Worm (Caenorhabditis elegans) whole organism, L1 larva: Measurements from ENCODE around the gene C34D10.1.

ENCODE experiments used
- C04F5.9 ChIP-seq: sonication (generic microtip); optimal IDR thresholded peaks from 2 replicates; lab custom pipeline; 2016; ENCODE audit warnings: missing genetic modification characterization, missing compliant biosample characterization
- C16A3.4 ChIP-seq: fragments of 150-350 bp; optimal IDR thresholded peaks from 2 replicates; lab custom pipeline; 2014; ENCODE audit warnings: missing biosample characterization, missing genetic modification characterization
- C34B4.2 ChIP-seq: sonication (generic microtip); optimal IDR thresholded peaks from 2 replicates; lab custom pipeline; 2017; ENCODE audit warnings: mild to moderate bottlenecking, missing genetic modification characterization, missing compliant biosample characterization
- F16B12.6 ChIP-seq: fragments of 150-350 bp; optimal IDR thresholded peaks from 2 replicates; lab custom pipeline; 2014; ENCODE audit warnings: missing biosample characterization, missing genetic modification characterization
- Y116A8C.19 ChIP-seq: sonication (generic microtip); optimal IDR thresholded peaks from 2 replicates; lab custom pipeline; 2016; ENCODE audit warnings: missing compliant biosample characterization, missing genetic modification characterization, borderline replicate concordance
- aha-1 ChIP-seq: fragments of 150-350 bp; optimal IDR thresholded peaks from 2 replicates; lab custom pipeline; 2014; ENCODE audit warnings: missing biosample characterization, missing genetic modification characterization
- alr-1 ChIP-seq: fragments of 200-800 bp; sonication (Bioruptor generic); optimal IDR thresholded peaks from 2 replicates; lab custom pipeline; 2018; ENCODE audit warnings: borderline replicate concordance, mild to moderate bottlenecking, missing genetic modification characterization, missing compliant biosample characterization
- ama-1 ChIP-seq: fragments of 150-350 bp; optimal IDR thresholded peaks from 2 replicates; lab custom pipeline; 2014
- ceh-90 ChIP-seq: sonication (generic microtip); optimal IDR thresholded peaks from 2 replicates; lab custom pipeline; 2016; ENCODE audit warnings: missing genetic modification characterization, missing compliant biosample characterization
- ces-1 ChIP-seq: fragments of 150-350 bp; optimal IDR thresholded peaks from 2 replicates; lab custom pipeline; 2014; ENCODE audit warnings: missing biosample characterization, missing genetic modification reagents, missing genetic modification characterization
- dpl-1 ChIP-seq, 3 experiments: fragments of 150-350 bp in 2 of 3; sonication (generic microtip) in 1 of 3; optimal IDR thresholded peaks; 2 replicates each; lab custom pipeline; 2014 to 2017; ENCODE audit warnings: missing biosample characterization in 3 of 3, missing genetic modification characterization in 3 of 3, missing genetic modification reagents in 3 of 3
- dsc-1 ChIP-seq: sonication (generic microtip); optimal IDR thresholded peaks from 2 replicates; lab custom pipeline; 2016; ENCODE audit warnings: mild to moderate bottlenecking, missing genetic modification characterization, missing compliant biosample characterization
- efl-1 ChIP-seq, 4 experiments: fragments of 150-350 bp; optimal IDR thresholded peaks in 3 of 4; peaks in 1 of 4; 1 replicate in 1 of 4; 2 replicates in 3 of 4; lab custom pipeline; 2014; ENCODE audit warnings: missing biosample characterization in 2 of 4, missing genetic modification characterization in 2 of 4, missing genetic modification reagents in 2 of 4
- efl-3 ChIP-seq: fragments of 200-800 bp; sonication (Bioruptor generic); optimal IDR thresholded peaks from 2 replicates; lab custom pipeline; 2018; ENCODE audit warnings: mild to moderate bottlenecking, missing genetic modification characterization, missing compliant biosample characterization
- egl-27 ChIP-seq, 2 experiments: fragments of 150-350 bp in 1 of 2; sonication (generic microtip); optimal IDR thresholded peaks; 3 replicates each; lab custom pipeline; 2017 to 2018; ENCODE audit warnings: missing biosample characterization in 2 of 2, missing genetic modification characterization in 2 of 2, missing genetic modification reagents in 2 of 2
- elt-2 ChIP-seq: sonication (generic microtip); optimal IDR thresholded peaks from 2 replicates; lab custom pipeline; 2016; ENCODE audit warnings: missing genetic modification characterization, mild to moderate bottlenecking, inconsistent platforms, missing compliant biosample characterization, missing genetic modification reagents
- ets-5 ChIP-seq: fragments of 200-800 bp; sonication (Bioruptor generic); IDR thresholded peaks from 2 replicates; pipeline ENCODE4 v1.3.6; 2022; ENCODE audit warnings: missing genetic modification characterization, missing compliant biosample characterization
- fkh-4 ChIP-seq: sonication (generic microtip); optimal IDR thresholded peaks from 2 replicates; lab custom pipeline; 2016; ENCODE audit warnings: missing compliant biosample characterization, missing genetic modification characterization, borderline replicate concordance
- fkh-8 ChIP-seq: sonication (generic microtip); optimal IDR thresholded peaks from 2 replicates; lab custom pipeline; 2016; ENCODE audit warnings: mild to moderate bottlenecking, missing genetic modification characterization, missing compliant biosample characterization
- fos-1 ChIP-seq: fragments of 150-350 bp; optimal IDR thresholded peaks from 2 replicates; lab custom pipeline; 2014; ENCODE audit warnings: missing biosample characterization, missing genetic modification characterization
- hlh-17 ChIP-seq: fragments of 200-800 bp; sonication (Bioruptor generic); optimal IDR thresholded peaks from 2 replicates; lab custom pipeline; 2018; ENCODE audit warnings: missing genetic modification characterization, mild to moderate bottlenecking, missing compliant biosample characterization, moderate library complexity, borderline replicate concordance
- hlh-4 ChIP-seq: sonication (generic microtip); optimal IDR thresholded peaks from 2 replicates; lab custom pipeline; 2016; ENCODE audit warnings: mild to moderate bottlenecking, missing genetic modification characterization, missing compliant biosample characterization
- hpl-2 ChIP-seq: fragments of 150-350 bp; optimal IDR thresholded peaks from 2 replicates; lab custom pipeline; 2014; ENCODE audit warnings: missing biosample characterization, missing genetic modification reagents, missing genetic modification characterization
- irx-1 ChIP-seq: sonication (generic microtip); optimal IDR thresholded peaks from 2 replicates; lab custom pipeline; 2016; ENCODE audit warnings: missing genetic modification characterization, missing compliant biosample characterization
- jun-1 ChIP-seq: fragments of 150-350 bp; optimal IDR thresholded peaks from 2 replicates; lab custom pipeline; 2014; ENCODE audit warnings: missing biosample characterization, missing genetic modification reagents, missing genetic modification characterization
- lin-13 ChIP-seq: fragments of 150-350 bp; optimal IDR thresholded peaks from 2 replicates; lab custom pipeline; 2014; ENCODE audit warnings: missing biosample characterization, missing genetic modification reagents, missing genetic modification characterization
- lin-14 ChIP-seq: fragments of 200-800 bp; sonication (Bioruptor generic); optimal IDR thresholded peaks from 2 replicates; lab custom pipeline; 2018; ENCODE audit warnings: mild to moderate bottlenecking, missing genetic modification characterization, moderate library complexity, missing compliant biosample characterization
- lin-35 ChIP-seq, 2 experiments: fragments of 150-350 bp; optimal IDR thresholded peaks; 2 replicates each; lab custom pipeline; 2014; ENCODE audit warnings: missing biosample characterization in 2 of 2, missing genetic modification characterization in 2 of 2, missing genetic modification reagents in 2 of 2
- lir-3 ChIP-seq: sonication (generic microtip); optimal IDR thresholded peaks from 2 replicates; lab custom pipeline; 2016; ENCODE audit warnings: mild to moderate bottlenecking, missing genetic modification characterization, moderate library complexity, missing compliant biosample characterization; ENCODE audit not compliant: poor library complexity
- lsy-2 ChIP-seq, 2 experiments: fragments of 150-350 bp; optimal IDR thresholded peaks; 2 replicates each; lab custom pipeline; 2014; ENCODE audit warnings: missing biosample characterization in 2 of 2, missing genetic modification characterization in 2 of 2
- mdl-1 ChIP-seq, 2 experiments: fragments of 150-350 bp; optimal IDR thresholded peaks; 2 replicates each; lab custom pipeline; 2014 to 2017; ENCODE audit warnings: missing biosample characterization in 2 of 2, missing genetic modification characterization in 2 of 2, inconsistent platforms in 1 of 2
- mep-1 ChIP-seq: fragments of 150-350 bp; optimal IDR thresholded peaks from 2 replicates; lab custom pipeline; 2014; ENCODE audit warnings: missing biosample characterization, missing genetic modification characterization
- nhr-11 ChIP-seq: fragments of 150-350 bp; optimal IDR thresholded peaks from 2 replicates; lab custom pipeline; 2014; ENCODE audit warnings: missing biosample characterization, missing genetic modification characterization
- nhr-20 ChIP-seq: sonication (generic microtip); optimal IDR thresholded peaks from 2 replicates; lab custom pipeline; 2016; ENCODE audit warnings: mild to moderate bottlenecking, missing genetic modification characterization, missing compliant biosample characterization
- nhr-237 ChIP-seq: fragments of 150-350 bp; optimal IDR thresholded peaks from 2 replicates; lab custom pipeline; 2014; ENCODE audit warnings: missing biosample characterization, missing genetic modification characterization
- nhr-84 ChIP-seq: sonication (generic microtip); optimal IDR thresholded peaks from 2 replicates; lab custom pipeline; 2017; ENCODE audit warnings: missing biosample characterization, missing genetic modification characterization
- nhr-85 ChIP-seq: sonication (generic microtip); peaks from one replicate; lab custom pipeline; 2016; ENCODE audit warnings: missing genetic modification characterization, inconsistent platforms, missing compliant biosample characterization
- nhr-90 ChIP-seq: sonication (generic microtip); optimal IDR thresholded peaks from 2 replicates; lab custom pipeline; 2016; ENCODE audit warnings: mild to moderate bottlenecking, missing genetic modification characterization, missing compliant biosample characterization; ENCODE audit not compliant: poor library complexity
- pax-3 ChIP-seq: fragments of 200-800 bp; sonication (Bioruptor generic); optimal IDR thresholded peaks from 2 replicates; lab custom pipeline; 2018; ENCODE audit warnings: mild to moderate bottlenecking, missing genetic modification characterization, moderate library complexity, missing compliant biosample characterization
- pqm-1 ChIP-seq: sonication (generic microtip); optimal IDR thresholded peaks from 3 replicates; lab custom pipeline; 2017; ENCODE audit warnings: missing biosample characterization, missing genetic modification characterization
- rnt-1 ChIP-seq: sonication (generic microtip); optimal IDR thresholded peaks from 2 replicates; lab custom pipeline; 2016; ENCODE audit warnings: mild to moderate bottlenecking, missing genetic modification characterization, moderate library complexity, missing compliant biosample characterization
- skn-1 ChIP-seq: fragments of 150-350 bp; optimal IDR thresholded peaks from 2 replicates; lab custom pipeline; 2014; ENCODE audit warnings: missing biosample characterization, missing genetic modification characterization
- snpc-4 ChIP-seq: fragments of 150-350 bp; optimal IDR thresholded peaks from 2 replicates; lab custom pipeline; 2014; ENCODE audit warnings: missing biosample characterization, missing genetic modification characterization
- sox-4 ChIP-seq: sonication (generic microtip); optimal IDR thresholded peaks from 2 replicates; lab custom pipeline; 2016; ENCODE audit warnings: missing genetic modification characterization, missing compliant biosample characterization
- sup-37 ChIP-seq: fragments of 200-800 bp; sonication (Bioruptor generic); optimal IDR thresholded peaks from 2 replicates; lab custom pipeline; 2018; ENCODE audit warnings: mild to moderate bottlenecking, missing genetic modification characterization, missing compliant biosample characterization
- swsn-7 ChIP-seq: sonication (generic microtip); optimal IDR thresholded peaks from 2 replicates; lab custom pipeline; 2016; ENCODE audit warnings: missing genetic modification characterization, missing compliant biosample characterization
- tbx-2 ChIP-seq: sonication (generic microtip); optimal IDR thresholded peaks from 2 replicates; lab custom pipeline; 2016; ENCODE audit warnings: missing genetic modification characterization, missing compliant biosample characterization
- tlp-1 ChIP-seq: fragments of 150-350 bp; optimal IDR thresholded peaks from 2 replicates; lab custom pipeline; 2014; ENCODE audit warnings: missing biosample characterization, missing genetic modification characterization
- unc-130 ChIP-seq: fragments of 150-350 bp; optimal IDR thresholded peaks from 2 replicates; lab custom pipeline; 2017; ENCODE audit warnings: missing biosample characterization, missing genetic modification characterization, inconsistent platforms
- unc-30 ChIP-seq: sonication (generic microtip); optimal IDR thresholded peaks from 2 replicates; lab custom pipeline; 2017; ENCODE audit warnings: missing biosample characterization, missing genetic modification characterization
- zip-4 ChIP-seq: fragments of 200-800 bp; sonication (Bioruptor generic); optimal IDR thresholded peaks from 2 replicates; lab custom pipeline; 2018; ENCODE audit warnings: mild to moderate bottlenecking, missing genetic modification characterization, moderate library complexity, missing compliant biosample characterization
- ztf-11 ChIP-seq, 2 experiments: sonication (generic microtip); optimal IDR thresholded peaks; 2 replicates each; lab custom pipeline; 2016 to 2017; ENCODE audit warnings: missing genetic modification characterization in 2 of 2, missing biosample characterization in 1 of 2, missing compliant biosample characterization in 1 of 2
- ztf-4 ChIP-seq: fragments of 150-350 bp; optimal IDR thresholded peaks from 2 replicates; lab custom pipeline; 2014; ENCODE audit warnings: missing biosample characterization, missing genetic modification characterization

The C34D10.1 gene

ce11 chrX:8021609-8022008, 7.7 kb upstream of the C34D10.1 start (continued):
- TF ChIP-seq aha-1 (peak; percentile 61), C16A3.4 (tag; lab: Kevin White, UChicago) (peak; percentile 59), zip-4 (GFP tag; lab: Kevin White, UChicago) (peak; percentile 2), efl-1 (optimal IDR thresholded peaks at IDR 0.05; lab: Kevin White, UChicago) (peak; percentile 31 to 45), efl-1 (GFP tag; optimal IDR thresholded peaks at IDR 0.05 in 1 of 2; lab: Kevin White, UChicago) (peak; percentile 49 to 94), tbx-2 (tag; lab: Kevin White, UChicago) (peak; percentile 90), dsc-1 (tag; lab: Kevin White, UChicago) (peak; percentile 94), nhr-11 (tag; lab: Kevin White, UChicago) (peak; percentile 88), efl-3 (GFP tag; lab: Kevin White, UChicago) (no peak), unc-30 (tag; lab: Kevin White, UChicago) (no peak), lin-35 (GFP tag; optimal IDR thresholded peaks at IDR 0.05; lab: Kevin White, UChicago) (peak; percentile 25 to 49), C34B4.2 (tag; lab: Kevin White, UChicago) (no peak), sup-37 (GFP tag; lab: Kevin White, UChicago) (peak; percentile 14), nhr-90 (tag; lab: Kevin White, UChicago) (peak; percentile 54), dpl-1 (GFP tag; optimal IDR thresholded peaks at IDR 0.05; lab: Kevin White, UChicago) (peak; percentile 3 to 42 (median 31)), hlh-4 (tag; lab: Kevin White, UChicago) (no peak), mdl-1 (tag; optimal IDR thresholded peaks at IDR 0.05; lab: Kevin White, UChicago) (peak in 1 of 2 experiments; percentile 75), unc-130 (tag; lab: Kevin White, UChicago) (peak; percentile 74), pax-3 (peak; percentile 84), fkh-8 (peak; percentile 99), mep-1 (tag; lab: Kevin White, UChicago) (peak; percentile 66), tlp-1 (tag; lab: Kevin White, UChicago) (no peak), pqm-1 (tag; lab: Kevin White, UChicago) (no peak), nhr-20 (tag; lab: Kevin White, UChicago) (peak; percentile 87), ceh-90 (tag; lab: Kevin White, UChicago) (peak; percentile 11), ama-1 (peak; percentile 40), ztf-11 (tag; optimal IDR thresholded peaks at IDR 0.05; lab: Kevin White, UChicago) (peak in 1 of 2 experiments; percentile 62), lin-14 (GFP tag; lab: Kevin White, UChicago) (peak; percentile 98), nhr-85 (tag; lab: Kevin White, UChicago) (no peak), skn-1 (peak; percentile 6), C04F5.9 (tag; lab: Kevin White, UChicago) (peak; percentile 7), lin-13 (GFP tag; lab: Kevin White, UChicago) (peak; percentile 63), lsy-2 (tag; optimal IDR thresholded peaks at IDR 0.05; lab: Kevin White, UChicago) (peak; percentile 78 to 79), irx-1 (tag; lab: Kevin White, UChicago) (peak; percentile 68), nhr-237 (tag; lab: Kevin White, UChicago) (no peak), hpl-2 (GFP tag; lab: Kevin White, UChicago) (no peak), ces-1 (GFP tag; lab: Kevin White, UChicago) (no peak), ets-5 (GFP tag; lab: Robert Waterston, UW) (no peak), swsn-7 (peak; percentile 87), hlh-17 (no peak), alr-1 (tag; lab: Kevin White, UChicago) (no peak), F16B12.6 (tag; lab: Kevin White, UChicago) (no peak), rnt-1 (tag; lab: Kevin White, UChicago) (peak; percentile 91), nhr-84 (tag; lab: Kevin White, UChicago) (no peak), egl-27 (tag; optimal IDR thresholded peaks at IDR 0.05; lab: Kevin White, UChicago) (no peak), fkh-4 (tag; lab: Kevin White, UChicago) (peak; percentile 61), fos-1 (tag; lab: Kevin White, UChicago) (peak; percentile 24), ztf-4 (peak; percentile 81), elt-2 (tag; lab: Kevin White, UChicago) (peak; percentile 39), lir-3 (tag; lab: Kevin White, UChicago) (peak; percentile 83), snpc-4 (peak; percentile 26), jun-1 (peak; percentile 61), sox-4 (tag; lab: Kevin White, UChicago) (peak; percentile 91), Y116A8C.19 (tag; lab: Kevin White, UChicago) (no peak)
